Fruit fly (Drosophila melanogaster) S2 (cell line): ENCODE data around the gene Hmgcr.

Experiments used
- CG8478 ChIP-seq: fragments of >200 bp; optimal IDR thresholded peaks from 2 replicates; lab custom pipeline; 2018
- CTCF ChIP-seq, 2 experiments: fragments of >200 bp; optimal IDR thresholded peaks; 2 replicates each; lab custom pipeline; 2018

DNA sequence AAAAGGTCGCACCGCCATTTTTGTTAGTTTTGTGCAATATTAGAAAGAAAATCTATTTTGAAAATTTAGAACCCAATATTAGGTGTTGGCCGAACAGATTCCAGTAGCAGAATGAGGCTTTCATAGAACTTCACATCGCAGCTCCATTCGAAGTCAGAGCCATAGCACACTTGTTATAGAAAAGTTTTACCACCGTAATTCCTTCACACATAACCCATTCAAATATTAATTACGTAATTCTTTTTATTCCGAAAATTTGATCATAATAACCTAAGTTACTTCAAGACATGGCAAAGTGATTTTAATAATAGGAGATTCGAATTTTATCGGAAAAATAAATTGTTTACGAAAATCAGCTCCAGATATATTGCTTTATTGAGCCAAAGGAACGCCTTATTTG is 37.0 kb upstream of the Hmgcr start, which contains the start of gene CG10252:
- TF ChIP-seq CG8478 (lab: Kevin White, UChicago) (no peak), CTCF (optimal IDR thresholded peaks at IDR 0.05; lab: Kevin White, UChicago) (no peak)
